Fruit fly (Drosophila melanogaster) whole organism: ENCODE results near the gene spn-F.

Source experiments
- CG8478 ChIP-seq: fragments of >200 bp; optimal IDR thresholded peaks from 2 replicates; lab custom pipeline; 2018; ENCODE audit warnings: inconsistent platforms
- EcR ChIP-seq, 2 experiments: fragments of >200 bp; optimal IDR thresholded peaks; 2 replicates each; lab custom pipeline; 2017; ENCODE audit warnings: missing biosample characterization in 2 of 2, missing genetic modification characterization in 2 of 2, missing genetic modification reagents in 2 of 2
- pan ChIP-seq: fragments of >200 bp; optimal IDR thresholded peaks from 2 replicates; lab custom pipeline; 2017

- TF ChIP-seq pan (no peak), EcR (GFP tag; optimal IDR thresholded peaks at IDR 0.05; lab: Kevin White, UChicago) (no peak), CG8478 (no peak)
Measured at dm6 chr3R:31254808-31255207, at the start of gene spn-F, which contains the start of gene CG1750.
